Fruit fly (Drosophila melanogaster): ENCODE results near the gene CG17078.

Gene CG17078

dm6 chr2L:300877-301706 lies 23.1 kb upstream of the CG17078 start (continued):
- TF ChIP-seq cwo (GFP tag; optimal IDR thresholded peaks at IDR 0.05), result peak; percentile 47
- no peak for TF ChIP-seq Oaz (GFP tag; IDR thresholded peaks at IDR 0.05)

- TF ChIP-seq exex (tag; optimal IDR thresholded peaks at IDR 0.05) (peak; percentile 5), HmgZ (tag; optimal IDR thresholded peaks at IDR 0.05) (no peak), wor (GFP tag; IDR thresholded peaks at IDR 0.05) (no peak), Dip2 (GFP tag; IDR thresholded peaks at IDR 0.05) (no peak), so (GFP tag; IDR thresholded peaks at IDR 0.05) (no peak), pnt (GFP tag; optimal IDR thresholded peaks at IDR 0.05) (no peak), Pdp1 (GFP tag; optimal IDR thresholded peaks at IDR 0.05) (peak in 1 of 2 experiments; percentile 20), CG7928 (GFP tag; optimal IDR thresholded peaks at IDR 0.05) (no peak), CG7839 (tag; optimal IDR thresholded peaks at IDR 0.05) (no peak), crp (GFP tag; optimal IDR thresholded peaks at IDR 0.05) (no peak), CG13894 (tag; optimal IDR thresholded peaks at IDR 0.05) (no peak), Med (GFP tag) (peak; percentile 60), lab (GFP tag; optimal IDR thresholded peaks at IDR 0.05) (peak; percentile 69), dpn (GFP tag; optimal IDR thresholded peaks at IDR 0.05) (no peak), Sox102F (GFP tag; optimal IDR thresholded peaks at IDR 0.05) (no peak)
Measured at dm6 chr2L:300006-300405, 22.0 kb upstream of the CG17078 start.

dm6 chr2L:299038-299437 lies 21.0 kb upstream of the CG17078 start:
- no peak for TF ChIP-seq p53 (GFP tag; optimal IDR thresholded peaks at IDR 0.05)
- TF ChIP-seq gro (GFP tag; optimal IDR thresholded peaks at IDR 0.05), result no peak
- TF ChIP-seq Hr51 (GFP tag; optimal IDR thresholded peaks at IDR 0.05), result no peak
- TF ChIP-seq Med (GFP tag), result peak; percentile 52
- TF ChIP-seq CG11560 (tag; IDR thresholded peaks at IDR 0.05), result no peak
- no peak for TF ChIP-seq Myb (GFP tag; optimal IDR thresholded peaks at IDR 0.05)
- no peak for TF ChIP-seq PHDP (tag; optimal IDR thresholded peaks at IDR 0.05)
- no peak for TF ChIP-seq Camta (GFP tag; optimal IDR thresholded peaks at IDR 0.05)

dm6 chr2L:298285-298644 lies 20.2 kb upstream of the CG17078 start:
- TF ChIP-seq Scr (GFP tag; IDR thresholded peaks at IDR 0.05; ENCODE audit: partially characterized antibody) (no peak), Deaf1 (tag; optimal IDR thresholded peaks at IDR 0.05) (peak; percentile 79), CG15514 (GFP tag; optimal IDR thresholded peaks at IDR 0.05) (no peak), chm (GFP tag; IDR thresholded peaks at IDR 0.05) (0 out of 2 replicates have a peak, but pooled peaks have one; percentile 37), zen2 (GFP tag; IDR thresholded peaks at IDR 0.05; ENCODE audit: partially characterized antibody) (no peak), CG10979 (tag; optimal IDR thresholded peaks at IDR 0.05) (no peak), tll (GFP tag; optimal IDR thresholded peaks at IDR 0.05) (no peak), nom (GFP tag; optimal IDR thresholded peaks at IDR 0.05) (peak; percentile 35), CG16779 (GFP tag; IDR thresholded peaks at IDR 0.05) (no peak), hbn (GFP tag; IDR thresholded peaks at IDR 0.05; ENCODE audit: partially characterized antibody) (no peak), Blimp-1 (GFP tag; optimal IDR thresholded peaks at IDR 0.05) (no peak), tgo (GFP tag; IDR thresholded peaks at IDR 0.05) (no peak), Ets97D (GFP tag; optimal IDR thresholded peaks at IDR 0.05) (no peak), nmo (GFP tag; optimal IDR thresholded peaks at IDR 0.05) (no peak), CG10147 (GFP tag; optimal IDR thresholded peaks at IDR 0.05) (peak; percentile 9), sc (optimal IDR thresholded peaks at IDR 0.05) (no peak), sc (GFP tag; optimal IDR thresholded peaks at IDR 0.05) (no peak), CG16813 (GFP tag; IDR thresholded peaks at IDR 0.05; ENCODE audit: partially characterized antibody) (no peak), CG4282 (GFP tag; optimal IDR thresholded peaks at IDR 0.05) (no peak), ken (GFP tag; IDR thresholded peaks at IDR 0.05) (no peak), CG4730 (GFP tag; IDR thresholded peaks at IDR 0.05) (no peak)
